Fruit fly (Drosophila melanogaster) whole organism, embryonic: Measurements from ENCODE around the gene ebd1.

Experiments
- Abd-B ChIP-seq: fragments of 200-800 bp; sonication (Bioruptor generic); optimal IDR thresholded peaks from 2 replicates; lab custom pipeline; 2018; ENCODE audit warnings: missing biosample characterization, mild to moderate bottlenecking, missing genetic modification characterization, moderate library complexity
- CG10565 ChIP-seq: fragments of 200-800 bp; sonication (Bioruptor generic); optimal IDR thresholded peaks from 3 replicates; lab custom pipeline; 2016; ENCODE audit warnings: missing biosample characterization, mild to moderate bottlenecking, missing genetic modification characterization
- CG10979 ChIP-seq: fragments of 200-800 bp; sonication (Bioruptor generic); optimal IDR thresholded peaks from 2 replicates; lab custom pipeline; 2018; ENCODE audit warnings: missing biosample characterization, mild to moderate bottlenecking, missing genetic modification characterization, moderate library complexity
- CG11247 ChIP-seq: fragments of 200-800 bp; sonication (Bioruptor generic); IDR thresholded peaks from 2 replicates; pipeline ENCODE4 v1.3.6; 2022; ENCODE audit warnings: missing biosample characterization, missing genetic modification characterization
- CG12071 ChIP-seq: fragments of 200-800 bp; sonication (Bioruptor generic); optimal IDR thresholded peaks from 3 replicates; lab custom pipeline; 2018; ENCODE audit warnings: missing biosample characterization, mild to moderate bottlenecking, missing genetic modification characterization
- CG13624 ChIP-seq: fragments of 200-800 bp; sonication (Bioruptor generic); optimal IDR thresholded peaks from 2 replicates; lab custom pipeline; 2016; ENCODE audit warnings: missing biosample characterization, missing genetic modification characterization
- CG15479 ChIP-seq: fragments of 200-800 bp; sonication (Bioruptor generic); optimal IDR thresholded peaks from 3 replicates; lab custom pipeline; 2019; ENCODE audit warnings: missing biosample characterization, mild to moderate bottlenecking, missing genetic modification characterization, moderate library complexity
- CG15696 ChIP-seq: fragments of 200-800 bp; sonication (Bioruptor generic); optimal IDR thresholded peaks from 2 replicates; lab custom pipeline; 2019; ENCODE audit warnings: missing biosample characterization, mild to moderate bottlenecking, missing genetic modification characterization, moderate library complexity
- CG17568 ChIP-seq: fragments of 200-800 bp; sonication (Bioruptor generic); optimal IDR thresholded peaks from 2 replicates; lab custom pipeline; 2018; ENCODE audit warnings: missing biosample characterization, mild to moderate bottlenecking, missing genetic modification characterization, moderate library complexity
- CG17829 ChIP-seq: fragments of 200-800 bp; optimal IDR thresholded peaks from 2 replicates; lab custom pipeline; 2019; ENCODE audit warnings: missing biosample characterization, mild to moderate bottlenecking, missing genetic modification characterization, moderate library complexity
- CG2875 ChIP-seq: fragments of 200-800 bp; sonication (Bioruptor generic); optimal IDR thresholded peaks from 2 replicates; lab custom pipeline; 2017; ENCODE audit warnings: missing biosample characterization, mild to moderate bottlenecking, missing genetic modification characterization, missing genetic modification reagents
- CG33213 ChIP-seq: fragments of 200-800 bp; sonication (Bioruptor generic); optimal IDR thresholded peaks from 3 replicates; lab custom pipeline; 2016; ENCODE audit warnings: missing biosample characterization, missing genetic modification characterization
- CG4424 ChIP-seq: fragments of 200-800 bp; sonication (Bioruptor generic); optimal IDR thresholded peaks from 3 replicates; lab custom pipeline; 2016; ENCODE audit warnings: missing biosample characterization, missing genetic modification characterization
- CG6175 ChIP-seq: fragments of 200-800 bp; sonication (Bioruptor generic); IDR thresholded peaks from 3 replicates; pipeline ENCODE4 v1.3.6; 2022; ENCODE audit warnings: missing biosample characterization, missing genetic modification characterization
- CG8924 ChIP-seq: fragments of 200-800 bp; optimal IDR thresholded peaks from 3 replicates; lab custom pipeline; 2019; ENCODE audit warnings: missing biosample characterization, mild to moderate bottlenecking, missing genetic modification characterization, moderate library complexity
- CG9932 ChIP-seq: fragments of 200-800 bp; sonication (Bioruptor generic); IDR thresholded peaks from 2 replicates; pipeline ENCODE4 v1.3.6; 2022; ENCODE audit warnings: missing biosample characterization, missing genetic modification characterization
- D ChIP-seq, 2 experiments: fragments of 200-800 bp in 1 of 2; fragments of >200 bp in 1 of 2; sonication (Bioruptor generic) in 1 of 2; optimal IDR thresholded peaks; 2 replicates in 1 of 2; 3 replicates in 1 of 2; lab custom pipeline; 2017; ENCODE audit warnings: mild to moderate bottlenecking in 1 of 2, missing biosample characterization in 1 of 2, missing genetic modification characterization in 1 of 2, missing genetic modification reagents in 1 of 2
- Drgx ChIP-seq: fragments of 200-800 bp; sonication (Bioruptor generic); IDR thresholded peaks from 2 replicates; pipeline ENCODE4 v1.3.6; 2022; ENCODE audit warnings: missing biosample characterization, missing genetic modification characterization
- Fer1 ChIP-seq: fragments of 200-800 bp; sonication (Bioruptor generic); optimal IDR thresholded peaks from 2 replicates; lab custom pipeline; 2017; ENCODE audit warnings: missing biosample characterization, mild to moderate bottlenecking, missing genetic modification characterization
- Gug ChIP-seq: fragments of 200-800 bp; sonication (Bioruptor generic); IDR thresholded peaks from 4 replicates; pipeline ENCODE4 v1.3.6; 2022; ENCODE audit warnings: missing biosample characterization, missing genetic modification characterization
- HLH3B ChIP-seq: fragments of 200-800 bp; sonication (Bioruptor generic); IDR thresholded peaks from 2 replicates; pipeline ENCODE4 v1.3.6; 2022; ENCODE audit warnings: missing biosample characterization, missing genetic modification characterization
- HLH4C ChIP-seq: fragments of 200-800 bp; sonication (Bioruptor generic); IDR thresholded peaks from 3 replicates; pipeline ENCODE4 v1.3.6; 2022; ENCODE audit warnings: missing biosample characterization, missing genetic modification characterization; ENCODE audit not compliant: partially characterized antibody
- Hmr ChIP-seq: fragments of 200-800 bp; sonication (Bioruptor generic); optimal IDR thresholded peaks from 3 replicates; lab custom pipeline; 2017; ENCODE audit warnings: mild to moderate bottlenecking, missing biosample characterization, missing genetic modification reagents, missing genetic modification characterization
- Neu2 ChIP-seq: fragments of 200-800 bp; sonication (Bioruptor generic); optimal IDR thresholded peaks from 3 replicates; lab custom pipeline; 2016; ENCODE audit warnings: missing biosample characterization, missing genetic modification characterization, borderline replicate concordance
- Nf-YB ChIP-seq: fragments of 200-800 bp; sonication (Bioruptor generic); optimal IDR thresholded peaks from 3 replicates; lab custom pipeline; 2019; ENCODE audit warnings: missing biosample characterization, mild to moderate bottlenecking, missing genetic modification characterization, moderate library complexity
- Oaz ChIP-seq: fragments of 200-800 bp; sonication (Bioruptor generic); IDR thresholded peaks from 2 replicates; pipeline ENCODE4 v1.3.6; 2022; ENCODE audit warnings: missing biosample characterization, missing genetic modification characterization
- Ravus ChIP-seq: fragments of 200-800 bp; sonication (Bioruptor generic); IDR thresholded peaks from 2 replicates; pipeline ENCODE4 v1.3.6; 2022; ENCODE audit warnings: missing biosample characterization, missing genetic modification characterization
- Sox100B ChIP-seq: fragments of 200-800 bp; sonication (Bioruptor generic); optimal IDR thresholded peaks from 3 replicates; lab custom pipeline; 2018; ENCODE audit warnings: missing biosample characterization, mild to moderate bottlenecking, missing genetic modification characterization
- Sry-β ChIP-seq: fragments of 200-800 bp; sonication (Bioruptor generic); optimal IDR thresholded peaks from 2 replicates; lab custom pipeline; 2018; ENCODE audit warnings: missing biosample characterization, mild to moderate bottlenecking, missing genetic modification characterization, moderate library complexity
- Sry-δ ChIP-seq: fragments of 200-800 bp; sonication (Bioruptor generic); optimal IDR thresholded peaks from 2 replicates; lab custom pipeline; 2016; ENCODE audit warnings: missing biosample characterization, missing genetic modification characterization
- bbx ChIP-seq: fragments of 200-800 bp; sonication (Bioruptor generic); IDR thresholded peaks from 2 replicates; pipeline ENCODE4 v1.3.6; 2022; ENCODE audit warnings: missing biosample characterization, missing genetic modification characterization; ENCODE audit not compliant: partially characterized antibody
- bigmax ChIP-seq: fragments of 200-800 bp; sonication (Bioruptor generic); optimal IDR thresholded peaks from 2 replicates; lab custom pipeline; 2018; ENCODE audit warnings: missing biosample characterization, mild to moderate bottlenecking, missing genetic modification characterization
- br ChIP-seq: fragments of >200 bp; optimal IDR thresholded peaks from 2 replicates; lab custom pipeline; 2017
- bsh ChIP-seq, 2 experiments: fragments of 200-800 bp; sonication (Bioruptor generic); optimal IDR thresholded peaks; 2 replicates each; lab custom pipeline; 2017 to 2018; ENCODE audit warnings: mild to moderate bottlenecking in 2 of 2, missing biosample characterization in 2 of 2, missing genetic modification characterization in 2 of 2, moderate library complexity in 1 of 2
- ci ChIP-seq: fragments of 200-800 bp; sonication (Bioruptor generic); IDR thresholded peaks from 3 replicates; pipeline ENCODE4 v1.3.6; 2022; ENCODE audit warnings: missing biosample characterization, missing genetic modification characterization
- dmrt99B ChIP-seq: fragments of 200-800 bp; sonication (Bioruptor generic); optimal IDR thresholded peaks from 2 replicates; lab custom pipeline; 2018; ENCODE audit warnings: missing biosample characterization, mild to moderate bottlenecking, missing genetic modification characterization, moderate library complexity
- exex ChIP-seq: fragments of 200-800 bp; sonication (Bioruptor generic); optimal IDR thresholded peaks from 4 replicates; lab custom pipeline; 2018; ENCODE audit warnings: missing biosample characterization, mild to moderate bottlenecking, missing genetic modification characterization, moderate library complexity
- fu2 ChIP-seq: fragments of 200-800 bp; sonication (Bioruptor generic); optimal IDR thresholded peaks from 2 replicates; lab custom pipeline; 2016; ENCODE audit warnings: missing biosample characterization, missing genetic modification characterization
- hbn ChIP-seq: fragments of 200-800 bp; sonication (Bioruptor generic); IDR thresholded peaks from 2 replicates; pipeline ENCODE4 v1.3.6; 2022; ENCODE audit warnings: missing biosample characterization, missing genetic modification characterization; ENCODE audit not compliant: partially characterized antibody
- ken ChIP-seq: fragments of 200-800 bp; sonication (Bioruptor generic); IDR thresholded peaks from 3 replicates; pipeline ENCODE4 v1.3.6; 2022; ENCODE audit warnings: missing biosample characterization, missing genetic modification characterization
- lab ChIP-seq: fragments of 200-800 bp; sonication (Bioruptor generic); optimal IDR thresholded peaks from 3 replicates; lab custom pipeline; 2017; ENCODE audit warnings: missing biosample characterization, missing genetic modification characterization, mild to moderate bottlenecking, moderate library complexity, missing genetic modification reagents
- nau ChIP-seq: fragments of 200-800 bp; sonication (Bioruptor generic); optimal IDR thresholded peaks from 3 replicates; lab custom pipeline; 2017; ENCODE audit warnings: missing biosample characterization, mild to moderate bottlenecking, missing genetic modification characterization, missing genetic modification reagents
- phol ChIP-seq: fragments of 200-800 bp; sonication (Bioruptor generic); optimal IDR thresholded peaks from 3 replicates; lab custom pipeline; 2018; ENCODE audit warnings: missing biosample characterization, mild to moderate bottlenecking, missing genetic modification characterization, moderate library complexity
- pum ChIP-seq: fragments of 200-800 bp; sonication (Bioruptor generic); optimal IDR thresholded peaks from 2 replicates; lab custom pipeline; 2016; ENCODE audit warnings: missing biosample characterization, missing genetic modification characterization
- sd ChIP-seq: fragments of 200-800 bp; sonication (Bioruptor generic); optimal IDR thresholded peaks from 3 replicates; lab custom pipeline; 2018; ENCODE audit warnings: missing biosample characterization, mild to moderate bottlenecking, missing genetic modification characterization, moderate library complexity
- sima ChIP-seq: fragments of 200-800 bp; sonication (Bioruptor generic); optimal IDR thresholded peaks from 2 replicates; lab custom pipeline; 2016; ENCODE audit warnings: missing biosample characterization, missing genetic modification characterization
- sisA ChIP-seq: fragments of 200-800 bp; sonication (Bioruptor generic); IDR thresholded peaks from 2 replicates; pipeline ENCODE4 v1.3.6; 2022; ENCODE audit warnings: missing biosample characterization, missing genetic modification characterization
- tgo ChIP-seq: fragments of 200-800 bp; sonication (Bioruptor generic); IDR thresholded peaks from 3 replicates; pipeline ENCODE4 v1.3.6; 2022; ENCODE audit warnings: missing biosample characterization, missing genetic modification characterization

Gene ebd1

dm6 chr3L:704661-705543, 19.6 kb upstream of the ebd1 start (continued):
- no peak for TF ChIP-seq CG13624
- TF ChIP-seq br (lab: Kevin White, UChicago): no peak
- TF ChIP-seq Ravus (GFP tag; lab: Robert Waterston, UW): no peak
- TF ChIP-seq nau (GFP tag; lab: Kevin White, UChicago): no peak
- TF ChIP-seq bsh (GFP tag; optimal IDR thresholded peaks at IDR 0.05; lab: Kevin White, UChicago): peak in 1 of 2 experiments; percentile 49
- TF ChIP-seq bbx (GFP tag; lab: Robert Waterston, UW): no peak
- peak; percentile 48 for TF ChIP-seq Drgx (GFP tag; lab: Robert Waterston, UW)
- no peak for TF ChIP-seq sima
- no peak for TF ChIP-seq sd (tag; lab: Kevin White, UChicago)
- TF ChIP-seq CG11247 (GFP tag; lab: Robert Waterston, UW): peak; percentile 25; the same call in 1 of the 2 replicates
- TF ChIP-seq Abd-B (GFP tag; lab: Kevin White, UChicago): no peak
- no peak for TF ChIP-seq Gug (GFP tag; lab: Robert Waterston, UW)
- no peak for TF ChIP-seq Oaz (GFP tag; lab: Robert Waterston, UW)
- no peak for TF ChIP-seq ken (GFP tag; lab: Robert Waterston, UW)
- no peak for TF ChIP-seq CG9932 (GFP tag; lab: Robert Waterston, UW)
- peak; percentile 48 for TF ChIP-seq dmrt99B (tag; lab: Kevin White, UChicago)
- no peak for TF ChIP-seq D (optimal IDR thresholded peaks at IDR 0.05; lab: Kevin White, UChicago)
- TF ChIP-seq D (GFP tag; optimal IDR thresholded peaks at IDR 0.05; lab: Kevin White, UChicago): no peak
- TF ChIP-seq fu2 (GFP tag; lab: Kevin White, UChicago): no peak
- TF ChIP-seq ci (GFP tag; lab: Robert Waterston, UW): peak; percentile 59; the same call in 2 of the 3 replicates
- no peak for TF ChIP-seq HLH4C (GFP tag; lab: Robert Waterston, UW)
- TF ChIP-seq CG8924 (tag; lab: Kevin White, UChicago): peak; percentile 15
- TF ChIP-seq Sry-δ (GFP tag; lab: Kevin White, UChicago): no peak
- no peak for TF ChIP-seq CG15479 (GFP tag; lab: Kevin White, UChicago)
- no peak for TF ChIP-seq bigmax (GFP tag; lab: Kevin White, UChicago)
- TF ChIP-seq Hmr (GFP tag; lab: Kevin White, UChicago): peak; percentile 35
- TF ChIP-seq CG15696 (tag; lab: Kevin White, UChicago): no peak
- TF ChIP-seq Sry-β (GFP tag; lab: Kevin White, UChicago): no peak
- TF ChIP-seq hbn (GFP tag; lab: Robert Waterston, UW): no peak
- no peak for TF ChIP-seq Neu2 (GFP tag; lab: Kevin White, UChicago)
- peak; percentile 50; the same call in 2 of the 3 replicates for TF ChIP-seq tgo (GFP tag; lab: Robert Waterston, UW)
- TF ChIP-seq CG10565: no peak
- TF ChIP-seq CG17829 (tag; lab: Kevin White, UChicago): peak; percentile 20
- no peak for TF ChIP-seq pum (GFP tag; lab: Kevin White, UChicago)
- TF ChIP-seq Sox100B (GFP tag; lab: Kevin White, UChicago): no peak
- TF ChIP-seq CG10979 (tag; lab: Kevin White, UChicago): peak; percentile 23
- TF ChIP-seq phol (tag; lab: Kevin White, UChicago): peak; percentile 37
- no peak for TF ChIP-seq CG33213 (GFP tag; lab: Kevin White, UChicago)
- no peak for TF ChIP-seq CG6175 (GFP tag; lab: Robert Waterston, UW)
- TF ChIP-seq CG4424 (GFP tag; lab: Kevin White, UChicago): peak; percentile 15
- peak; percentile 28 for TF ChIP-seq lab (GFP tag; lab: Kevin White, UChicago)
- TF ChIP-seq HLH3B: 0 out of 2 replicates have a peak, but pooled peaks have one; percentile 12
- no peak for TF ChIP-seq CG12071 (GFP tag; lab: Kevin White, UChicago)
- peak; percentile 3 for TF ChIP-seq Fer1 (GFP tag; lab: Kevin White, UChicago)
- TF ChIP-seq CG17568 (GFP tag; lab: Kevin White, UChicago): no peak
- TF ChIP-seq Nf-YB (GFP tag; lab: Kevin White, UChicago): no peak
- TF ChIP-seq sisA (GFP tag; lab: Robert Waterston, UW): peak; percentile 45
- no peak for TF ChIP-seq exex (tag; lab: Kevin White, UChicago)
- no peak for TF ChIP-seq CG2875 (GFP tag; lab: Kevin White, UChicago)
